Worm (Caenorhabditis elegans) whole organism, L4 larva: Measurements from ENCODE around the gene F23H11.7.

Experiments used
- fkh-10 ChIP-seq: fragments of 150-350 bp; optimal IDR thresholded peaks from 2 replicates; lab custom pipeline; 2014; ENCODE audit warnings: missing biosample characterization, missing genetic modification reagents, missing genetic modification characterization
- spr-3 ChIP-seq: fragments of 200-800 bp; sonication (Bioruptor generic); optimal IDR thresholded peaks from 2 replicates; lab custom pipeline; 2018; ENCODE audit warnings: mild to moderate bottlenecking, missing genetic modification characterization, missing compliant biosample characterization

DNA sequence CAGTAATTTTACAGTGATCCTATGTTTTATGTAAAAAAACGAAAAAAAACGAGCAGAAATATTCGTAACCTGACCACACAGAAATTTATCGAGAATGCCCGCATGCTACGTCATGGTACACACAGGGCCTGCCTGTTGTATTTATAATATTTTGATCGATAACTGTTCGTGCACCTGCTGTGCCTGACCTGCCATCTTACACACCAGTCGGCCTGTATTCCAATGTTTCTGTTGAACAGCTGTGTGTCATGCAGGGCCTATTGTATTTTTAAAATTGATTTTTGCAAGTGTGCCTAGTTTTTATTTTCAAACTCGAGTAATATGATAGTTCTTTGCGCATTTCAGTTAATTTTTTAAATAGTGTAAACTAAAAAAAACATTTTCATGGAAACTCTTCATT lies 47.0 kb upstream of the F23H11.7 start:
- TF ChIP-seq fkh-10 (GFP tag; lab: Kevin White, UChicago) (no peak), spr-3 (no peak)
